Worm (Caenorhabditis elegans) whole organism, early embryonic: ENCODE measurements around the gene ssq-3.

Source experiments
- B0310.2 ChIP-seq: sonication (generic microtip); optimal IDR thresholded peaks from 2 replicates; lab custom pipeline; 2016; ENCODE audit warnings: mild to moderate bottlenecking, missing genetic modification characterization, missing compliant biosample characterization
- F13C5.2 ChIP-seq: sonication (generic microtip); optimal IDR thresholded peaks from 2 replicates; lab custom pipeline; 2017; ENCODE audit warnings: mild to moderate bottlenecking, missing genetic modification characterization, inconsistent platforms, missing compliant biosample characterization
- aly-1 ChIP-seq: sonication (generic microtip); optimal IDR thresholded peaks from 2 replicates; lab custom pipeline; 2016; ENCODE audit warnings: missing genetic modification characterization, missing compliant biosample characterization
- ama-1 ChIP-seq: fragments of 150-350 bp; optimal IDR thresholded peaks from 2 replicates; lab custom pipeline; 2014
- ceh-13 ChIP-seq: fragments of 200-800 bp; sonication (Bioruptor generic); optimal IDR thresholded peaks from 2 replicates; lab custom pipeline; 2018; ENCODE audit warnings: mild to moderate bottlenecking, missing genetic modification characterization, missing compliant biosample characterization
- ceh-36 ChIP-seq: sonication (generic microtip); optimal IDR thresholded peaks from 2 replicates; lab custom pipeline; 2016; ENCODE audit warnings: missing genetic modification characterization, inconsistent platforms, missing compliant biosample characterization
- ets-7 ChIP-seq: sonication (generic microtip); optimal IDR thresholded peaks from 2 replicates; lab custom pipeline; 2016; ENCODE audit warnings: missing genotype, missing genetic modification characterization, missing compliant biosample characterization
- flt-1 ChIP-seq: fragments of 200-800 bp; sonication (Bioruptor generic); IDR thresholded peaks from 2 replicates; pipeline ENCODE4 v1.3.6; 2022; ENCODE audit warnings: missing genetic modification characterization, missing compliant biosample characterization
- hmbx-1 ChIP-seq: sonication (generic microtip); optimal IDR thresholded peaks from 2 replicates; lab custom pipeline; 2016; ENCODE audit warnings: mild to moderate bottlenecking, missing genetic modification characterization, missing compliant biosample characterization
- hmg-4 ChIP-seq: fragments of 200-800 bp; sonication (Bioruptor generic); optimal IDR thresholded peaks from 2 replicates; lab custom pipeline; 2018; ENCODE audit warnings: mild to moderate bottlenecking, missing genetic modification characterization, missing compliant biosample characterization
- hnd-1 ChIP-seq: sonication (generic microtip); optimal IDR thresholded peaks from 2 replicates; lab custom pipeline; 2016; ENCODE audit warnings: missing genetic modification characterization, missing compliant biosample characterization
- pes-1 ChIP-seq: fragments of 200-800 bp; sonication (Bioruptor generic); IDR thresholded peaks from 2 replicates; pipeline ENCODE4 v1.3.6; 2022; ENCODE audit warnings: missing genetic modification reagents, missing genetic modification characterization, missing compliant biosample characterization
- scrt-1 ChIP-seq: fragments of 200-800 bp; sonication (Bioruptor generic); IDR thresholded peaks from 2 replicates; pipeline ENCODE4 v1.3.6; 2022; ENCODE audit warnings: missing genetic modification characterization, missing compliant biosample characterization
- sea-1 ChIP-seq: fragments of 200-800 bp; sonication (Bioruptor generic); conservative IDR thresholded peaks from 2 replicates; pipeline ENCODE4 v1.3.6; 2022; ENCODE audit warnings: missing genetic modification characterization, missing compliant biosample characterization
- tbx-11 ChIP-seq: fragments of 200-800 bp; sonication (Bioruptor generic); IDR thresholded peaks from 2 replicates; pipeline ENCODE4 v1.3.6; 2022; ENCODE audit warnings: missing genetic modification characterization, missing compliant biosample characterization
- tbx-37 ChIP-seq: fragments of 200-800 bp; sonication (Bioruptor generic); conservative IDR thresholded peaks from 2 replicates; pipeline ENCODE4 v1.3.6; 2022; ENCODE audit warnings: missing genetic modification reagents, missing genetic modification characterization, missing compliant biosample characterization
- tra-4 ChIP-seq: sonication (generic microtip); optimal IDR thresholded peaks from 2 replicates; lab custom pipeline; 2017; ENCODE audit warnings: missing genetic modification characterization, missing compliant biosample characterization

The ssq-3 gene

ce11 chrIV:7156356-7156755, 45.0 kb downstream of the ssq-3 start, which contains the start of gene maph-9:
TSS of gene maph-9 (plus strand) at chrIV:7156628.
- no peak for TF ChIP-seq ama-1 (lab: Kevin White, UChicago)
- TF ChIP-seq hnd-1 (tag; lab: Kevin White, UChicago), result no peak
- TF ChIP-seq tbx-11 (GFP tag; lab: Robert Waterston, UW), result no peak
- TF ChIP-seq ceh-13, result no peak

ce11 chrIV:7158161-7158560, 46.8 kb downstream of the ssq-3 start:
- TF ChIP-seq hmbx-1 (tag; lab: Kevin White, UChicago) (no peak), ets-7 (tag; lab: Kevin White, UChicago) (no peak)

ce11 chrIV:7159586-7159985, 48.2 kb downstream of the ssq-3 start:
- no peak for TF ChIP-seq hmg-4 (GFP tag; lab: Kevin White, UChicago)
- no peak for TF ChIP-seq ceh-36 (tag; lab: Kevin White, UChicago)
- TF ChIP-seq ets-7 (tag; lab: Kevin White, UChicago), result no peak
- TF ChIP-seq tra-4 (tag; lab: Kevin White, UChicago), result no peak
- TF ChIP-seq sea-1 (GFP tag; lab: Robert Waterston, UW), result no peak
- TF ChIP-seq flt-1, result no peak
- TF ChIP-seq scrt-1 (GFP tag; lab: Robert Waterston, UW), result no peak
- TF ChIP-seq B0310.2, result no peak
- no peak for TF ChIP-seq hnd-1 (tag; lab: Kevin White, UChicago)
- no peak for TF ChIP-seq ama-1 (lab: Kevin White, UChicago)
- no peak for TF ChIP-seq tbx-37
- no peak for TF ChIP-seq pes-1
- TF ChIP-seq hmbx-1 (tag; lab: Kevin White, UChicago), result no peak
- TF ChIP-seq aly-1 (tag; lab: Kevin White, UChicago), result no peak
- TF ChIP-seq tbx-11 (GFP tag; lab: Robert Waterston, UW), result no peak
- TF ChIP-seq F13C5.2 (tag; lab: Kevin White, UChicago), result no peak
- TF ChIP-seq ceh-13, result no peak
